Fruit fly (Drosophila melanogaster) whole organism, embryonic: ENCODE measurements around the gene Mbs.

ENCODE experiments used
- Adf1 ChIP-seq: fragments of 200-800 bp; sonication (Bioruptor generic); IDR thresholded peaks from 2 replicates; pipeline ENCODE4 v1.3.6; 2022; ENCODE audit warnings: missing biosample characterization, missing genetic modification characterization
- CG1024 ChIP-seq: fragments of 200-800 bp; sonication (Bioruptor generic); IDR thresholded peaks from 2 replicates; pipeline ENCODE4 v1.3.6; 2022; ENCODE audit warnings: missing biosample characterization, missing genetic modification characterization
- CG10431 ChIP-seq: fragments of 200-800 bp; sonication (Bioruptor generic); optimal IDR thresholded peaks from 3 replicates; lab custom pipeline; 2018; ENCODE audit warnings: missing biosample characterization, mild to moderate bottlenecking, missing genetic modification characterization
- CG12236 ChIP-seq: fragments of 200-800 bp; sonication (Bioruptor generic); optimal IDR thresholded peaks from 2 replicates; lab custom pipeline; 2016; ENCODE audit warnings: missing biosample characterization, missing genetic modification characterization
- CG12391 ChIP-seq: fragments of 200-800 bp; sonication (Bioruptor generic); optimal IDR thresholded peaks from 3 replicates; lab custom pipeline; 2018; ENCODE audit warnings: missing biosample characterization, mild to moderate bottlenecking, missing genetic modification characterization, moderate library complexity
- CG12659 ChIP-seq: fragments of 200-800 bp; sonication (Bioruptor generic); optimal IDR thresholded peaks from 3 replicates; lab custom pipeline; 2017; ENCODE audit warnings: mild to moderate bottlenecking, missing biosample characterization, missing genetic modification reagents, missing genetic modification characterization
- CG12942 ChIP-seq: fragments of 200-800 bp; sonication (Bioruptor generic); optimal IDR thresholded peaks from 3 replicates; lab custom pipeline; 2016; ENCODE audit warnings: missing biosample characterization, missing genetic modification characterization
- CG14014 ChIP-seq: fragments of 200-800 bp; sonication (Bioruptor generic); IDR thresholded peaks from 2 replicates; pipeline ENCODE4 v1.3.6; 2022; ENCODE audit warnings: missing biosample characterization, missing genetic modification characterization
- CG17568 ChIP-seq: fragments of 200-800 bp; sonication (Bioruptor generic); optimal IDR thresholded peaks from 2 replicates; lab custom pipeline; 2018; ENCODE audit warnings: missing biosample characterization, mild to moderate bottlenecking, missing genetic modification characterization, moderate library complexity
- CG30020 ChIP-seq: fragments of 200-800 bp; optimal IDR thresholded peaks from 2 replicates; lab custom pipeline; 2019; ENCODE audit warnings: missing biosample characterization, mild to moderate bottlenecking, missing genetic modification characterization, moderate library complexity
- CG30403 ChIP-seq: fragments of 200-800 bp; sonication (Bioruptor generic); optimal IDR thresholded peaks from 3 replicates; lab custom pipeline; 2016; ENCODE audit warnings: missing biosample characterization, missing genetic modification characterization
- CG3726 ChIP-seq: fragments of 200-800 bp; sonication (Bioruptor generic); IDR thresholded peaks from 3 replicates; pipeline ENCODE4, ENCODE4 v1.3.6; 2022; ENCODE audit warnings: missing biosample characterization, missing genetic modification characterization
- CG4404 ChIP-seq: fragments of 200-800 bp; sonication (Bioruptor generic); IDR thresholded peaks from 2 replicates; pipeline ENCODE4 v1.3.6; 2022; ENCODE audit warnings: missing biosample characterization, missing genetic modification characterization
- CG4617 ChIP-seq: fragments of 200-800 bp; sonication (Bioruptor generic); optimal IDR thresholded peaks from 3 replicates; lab custom pipeline; 2016; ENCODE audit warnings: missing biosample characterization, missing genetic modification characterization, borderline replicate concordance
- CG4820 ChIP-seq: fragments of 200-800 bp; sonication (Bioruptor generic); optimal IDR thresholded peaks from 3 replicates; lab custom pipeline; 2016; ENCODE audit warnings: missing biosample characterization, missing genetic modification characterization
- CG5180 ChIP-seq: fragments of 200-800 bp; sonication (Bioruptor generic); optimal IDR thresholded peaks from 3 replicates; lab custom pipeline; 2017; ENCODE audit warnings: missing biosample characterization, missing genetic modification characterization, mild to moderate bottlenecking, moderate library complexity, missing genetic modification reagents
- CG6175 ChIP-seq: fragments of 200-800 bp; sonication (Bioruptor generic); IDR thresholded peaks from 3 replicates; pipeline ENCODE4 v1.3.6; 2022; ENCODE audit warnings: missing biosample characterization, missing genetic modification characterization
- CG6254 ChIP-seq: fragments of 200-800 bp; sonication (Bioruptor generic); optimal IDR thresholded peaks from 3 replicates; lab custom pipeline; 2017; ENCODE audit warnings: mild to moderate bottlenecking, missing biosample characterization, missing genetic modification reagents, missing genetic modification characterization
- CG6272 ChIP-seq: fragments of 200-800 bp; sonication (Bioruptor generic); IDR thresholded peaks from 2 replicates; pipeline ENCODE4 v1.3.6; 2022; ENCODE audit warnings: missing biosample characterization, missing genetic modification characterization
- CG6654 ChIP-seq: fragments of 200-800 bp; sonication (Bioruptor generic); optimal IDR thresholded peaks from 2 replicates; lab custom pipeline; 2017; ENCODE audit warnings: missing biosample characterization, mild to moderate bottlenecking, missing genetic modification characterization
- CG6683 ChIP-seq: fragments of 200-800 bp; sonication (Bioruptor generic); optimal IDR thresholded peaks from 2 replicates; lab custom pipeline; 2017; ENCODE audit warnings: missing biosample characterization, mild to moderate bottlenecking, missing genetic modification characterization, missing genetic modification reagents
- CG6854 ChIP-seq: fragments of 200-800 bp; sonication (Bioruptor generic); optimal IDR thresholded peaks from 3 replicates; lab custom pipeline; 2017; ENCODE audit warnings: missing biosample characterization, mild to moderate bottlenecking, missing genetic modification characterization
- CG8359 ChIP-seq: fragments of 200-800 bp; sonication (Bioruptor generic); optimal IDR thresholded peaks from 2 replicates; lab custom pipeline; 2017; ENCODE audit warnings: missing biosample characterization, mild to moderate bottlenecking, missing genetic modification characterization, borderline replicate concordance
- CG8765 ChIP-seq: fragments of 200-800 bp; sonication (Bioruptor generic); IDR thresholded peaks from 2 replicates; pipeline ENCODE4 v1.3.6; 2022; ENCODE audit warnings: missing biosample characterization, missing genetic modification characterization
- D19A ChIP-seq: fragments of 200-800 bp; optimal IDR thresholded peaks from 3 replicates; lab custom pipeline; 2019; ENCODE audit warnings: missing biosample characterization, mild to moderate bottlenecking, missing genetic modification characterization, moderate library complexity
- Doc3 ChIP-seq: fragments of 200-800 bp; sonication (Bioruptor generic); IDR thresholded peaks from 3 replicates; pipeline ENCODE4 v1.3.6; 2022; ENCODE audit warnings: missing biosample characterization, missing genetic modification characterization; ENCODE audit not compliant: partially characterized antibody
- Drgx ChIP-seq: fragments of 200-800 bp; sonication (Bioruptor generic); IDR thresholded peaks from 2 replicates; pipeline ENCODE4 v1.3.6; 2022; ENCODE audit warnings: missing biosample characterization, missing genetic modification characterization
- GATAe ChIP-seq: fragments of 200-800 bp; sonication (Bioruptor generic); conservative IDR thresholded peaks from 2 replicates; pipeline ENCODE4 v1.3.6; 2022; ENCODE audit warnings: missing biosample characterization, missing genetic modification characterization
- H15 ChIP-seq: fragments of 200-800 bp; sonication (Bioruptor generic); IDR thresholded peaks from 3 replicates; pipeline ENCODE4 v1.3.6; 2022; ENCODE audit warnings: missing biosample characterization, missing genetic modification characterization
- Hr51 ChIP-seq, 2 experiments: fragments of 200-800 bp; sonication (Bioruptor generic); optimal IDR thresholded peaks; 2 replicates in 1 of 2; 3 replicates in 1 of 2; lab custom pipeline; 2016 to 2018; ENCODE audit warnings: missing biosample characterization in 2 of 2, missing genetic modification characterization in 2 of 2, mild to moderate bottlenecking in 1 of 2, moderate library complexity in 1 of 2
- Lim3 ChIP-seq: fragments of 200-800 bp; sonication (Bioruptor generic); IDR thresholded peaks from 2 replicates; pipeline ENCODE4 v1.3.6; 2022; ENCODE audit warnings: missing biosample characterization, missing genetic modification characterization
- Nf-YB ChIP-seq: fragments of 200-800 bp; sonication (Bioruptor generic); optimal IDR thresholded peaks from 3 replicates; lab custom pipeline; 2019; ENCODE audit warnings: missing biosample characterization, mild to moderate bottlenecking, missing genetic modification characterization, moderate library complexity
- NfI ChIP-seq: fragments of 200-800 bp; sonication (Bioruptor generic); optimal IDR thresholded peaks from 3 replicates; lab custom pipeline; 2018; ENCODE audit warnings: missing biosample characterization, mild to moderate bottlenecking, missing genetic modification characterization, moderate library complexity
- ac ChIP-seq: fragments of 200-800 bp; sonication (Bioruptor generic); optimal IDR thresholded peaks from 3 replicates; lab custom pipeline; 2017; ENCODE audit warnings: missing biosample characterization, mild to moderate bottlenecking, missing genetic modification characterization
- ato ChIP-seq: fragments of 200-800 bp; sonication (Bioruptor generic); IDR thresholded peaks from 2 replicates; pipeline ENCODE4 v1.3.6; 2022; ENCODE audit warnings: missing biosample characterization, missing genetic modification characterization; ENCODE audit not compliant: partially characterized antibody
- danr ChIP-seq: fragments of 200-800 bp; sonication (Bioruptor generic); IDR thresholded peaks from 2 replicates; pipeline ENCODE4 v1.3.6; 2022; ENCODE audit warnings: missing biosample characterization, missing genetic modification characterization
- gfzf ChIP-seq: fragments of 200-800 bp; sonication (Bioruptor generic); optimal IDR thresholded peaks from 2 replicates; lab custom pipeline; 2016; ENCODE audit warnings: missing biosample characterization, mild to moderate bottlenecking, missing genetic modification characterization, moderate library complexity
- jigr1 ChIP-seq: fragments of 200-800 bp; sonication (Bioruptor generic); IDR thresholded peaks from 3 replicates; pipeline ENCODE4 v1.3.6; 2022; ENCODE audit warnings: missing biosample characterization, missing genetic modification characterization
- mld ChIP-seq: fragments of 200-800 bp; sonication (Bioruptor generic); IDR thresholded peaks from 3 replicates; pipeline ENCODE4 v1.3.6; 2022; ENCODE audit warnings: missing biosample characterization, missing genetic modification characterization; ENCODE audit not compliant: partially characterized antibody
- nau ChIP-seq: fragments of 200-800 bp; sonication (Bioruptor generic); optimal IDR thresholded peaks from 3 replicates; lab custom pipeline; 2017; ENCODE audit warnings: missing biosample characterization, mild to moderate bottlenecking, missing genetic modification characterization, missing genetic modification reagents
- nerfin-1 ChIP-seq: fragments of 200-800 bp; sonication (Bioruptor generic); optimal IDR thresholded peaks from 3 replicates; lab custom pipeline; 2019; ENCODE audit warnings: missing biosample characterization, mild to moderate bottlenecking, missing genetic modification characterization, moderate library complexity
- odd ChIP-seq: fragments of 200-800 bp; sonication (Bioruptor generic); optimal IDR thresholded peaks from 2 replicates; lab custom pipeline; 2017; ENCODE audit warnings: missing biosample characterization, mild to moderate bottlenecking, missing genetic modification characterization
- org-1 ChIP-seq: fragments of 200-800 bp; sonication (Bioruptor generic); optimal IDR thresholded peaks from 2 replicates; lab custom pipeline; 2017; ENCODE audit warnings: missing biosample characterization, missing genetic modification characterization
- pho ChIP-seq: fragments of 200-800 bp; sonication (Bioruptor generic); optimal IDR thresholded peaks from 2 replicates; lab custom pipeline; 2016; ENCODE audit warnings: missing biosample characterization, missing genetic modification characterization
- ro ChIP-seq: fragments of 200-800 bp; sonication (Bioruptor generic); IDR thresholded peaks from 2 replicates; pipeline ENCODE4 v1.3.6; 2022; ENCODE audit warnings: missing biosample characterization, missing genetic modification characterization
- sens-2 ChIP-seq: fragments of 200-800 bp; sonication (Bioruptor generic); IDR thresholded peaks from 2 replicates; pipeline ENCODE4 v1.3.6; 2022; ENCODE audit warnings: missing biosample characterization, missing genetic modification characterization
- slbo ChIP-seq: fragments of 200-800 bp; sonication (Bioruptor generic); IDR thresholded peaks from 2 replicates; pipeline ENCODE4 v1.3.6; 2022; ENCODE audit warnings: missing biosample characterization, missing genetic modification characterization
- stwl ChIP-seq: fragments of 200-800 bp; sonication (Bioruptor generic); optimal IDR thresholded peaks from 3 replicates; lab custom pipeline; 2018; ENCODE audit warnings: missing biosample characterization, mild to moderate bottlenecking, missing genetic modification characterization, moderate library complexity
- tio ChIP-seq: fragments of 200-800 bp; sonication (Bioruptor generic); optimal IDR thresholded peaks from 2 replicates; lab custom pipeline; 2017; ENCODE audit warnings: missing biosample characterization, missing genetic modification characterization, inconsistent platforms
- yki ChIP-seq: fragments of >200 bp; optimal IDR thresholded peaks from 3 replicates; lab custom pipeline; 2018
- zen2 ChIP-seq: fragments of 200-800 bp; sonication (Bioruptor generic); IDR thresholded peaks from 3 replicates; pipeline ENCODE4 v1.3.6; 2022; ENCODE audit warnings: missing biosample characterization, missing genetic modification characterization; ENCODE audit not compliant: partially characterized antibody

Gene Mbs

dm6 chr3L:16048086-16048485, 3.7 kb upstream of the Mbs start (continued):
- TF ChIP-seq CG4617 (GFP tag; lab: Kevin White, UChicago) (no peak), ato (GFP tag; lab: Robert Waterston, UW) (no peak), GATAe (GFP tag; lab: Robert Waterston, UW) (no peak), ac (no peak), NfI (GFP tag; lab: Kevin White, UChicago) (peak; percentile 59), D19A (tag; lab: Kevin White, UChicago) (no peak), odd (GFP tag; lab: Kevin White, UChicago) (no peak), stwl (tag; lab: Kevin White, UChicago) (no peak), CG17568 (GFP tag; lab: Kevin White, UChicago) (no peak), slbo (GFP tag; lab: Robert Waterston, UW) (peak; percentile 77), CG1024 (GFP tag; lab: Robert Waterston, UW) (no peak), mld (GFP tag; lab: Robert Waterston, UW) (no peak), H15 (GFP tag; lab: Robert Waterston, UW) (no peak), danr (GFP tag; lab: Robert Waterston, UW) (peak; percentile 9; the same call in 1 of the 2 replicates), gfzf (GFP tag; lab: Kevin White, UChicago) (no peak), sens-2 (GFP tag; lab: Robert Waterston, UW) (no peak), Nf-YB (GFP tag; lab: Kevin White, UChicago) (no peak), yki (lab: Kevin White, UChicago) (no peak), ro (GFP tag; lab: Robert Waterston, UW) (no peak), Doc3 (GFP tag; lab: Robert Waterston, UW) (no peak), CG12391 (tag; lab: Kevin White, UChicago) (peak; percentile 27), CG6254 (GFP tag; lab: Kevin White, UChicago) (no peak), Drgx (GFP tag; lab: Robert Waterston, UW) (peak; percentile 81), CG14014 (GFP tag; lab: Robert Waterston, UW) (peak; percentile 71), nerfin-1 (tag; lab: Kevin White, UChicago) (no peak), CG6175 (GFP tag; lab: Robert Waterston, UW) (0 out of 3 replicates have a peak, but pooled peaks have one; percentile 67), tio (no peak), pho (GFP tag; lab: Kevin White, UChicago) (peak; percentile 37), Hr51 (GFP tag; optimal IDR thresholded peaks at IDR 0.05; lab: Kevin White, UChicago) (peak; percentile 50 to 54), CG3726 (no peak), CG12236 (GFP tag; lab: Kevin White, UChicago) (no peak), CG4820 (no peak), CG30020 (tag; lab: Kevin White, UChicago) (no peak), CG6683 (no peak), org-1 (GFP tag; lab: Kevin White, UChicago) (peak; percentile 52), CG12659 (peak; percentile 43), CG6854 (no peak), CG6272 (no peak), CG8359 (GFP tag; lab: Kevin White, UChicago) (no peak), CG30403 (GFP tag; lab: Kevin White, UChicago) (peak; percentile 46), CG6654 (no peak), Lim3 (no peak), jigr1 (no peak), CG12942 (GFP tag; lab: Kevin White, UChicago) (no peak), zen2 (GFP tag; lab: Robert Waterston, UW) (no peak), CG10431 (GFP tag; lab: Kevin White, UChicago) (no peak), CG8765 (GFP tag; lab: Robert Waterston, UW) (no peak), CG5180 (GFP tag; lab: Kevin White, UChicago) (no peak), nau (no peak), CG4404 (GFP tag; lab: Robert Waterston, UW) (no peak), Adf1 (GFP tag; lab: Robert Waterston, UW) (no peak)
